Fruit fly (Drosophila melanogaster) whole organism, wandering third instar larva: ENCODE data around the gene Ssdp.

ENCODE experiments used
- Abd-B ChIP-seq: fragments of >200 bp; optimal IDR thresholded peaks from 2 replicates; lab custom pipeline; 2017; ENCODE audit warnings: missing biosample characterization, missing genetic modification characterization
- GATAd ChIP-seq: sonication (Bioruptor generic); optimal IDR thresholded peaks from 2 replicates; lab custom pipeline; 2016; ENCODE audit warnings: missing biosample characterization, missing genetic modification characterization
- HLH106 ChIP-seq: fragments of 200-800 bp; optimal IDR thresholded peaks from 3 replicates; lab custom pipeline; 2019; ENCODE audit warnings: missing biosample characterization, mild to moderate bottlenecking, missing genetic modification characterization, moderate library complexity
- Myc ChIP-seq: fragments of >200 bp; optimal IDR thresholded peaks from 2 replicates; lab custom pipeline; 2017
- br ChIP-seq: fragments of 200-800 bp; sonication (Bioruptor generic); optimal IDR thresholded peaks from 2 replicates; lab custom pipeline; 2016; ENCODE audit warnings: missing biosample characterization, missing genetic modification characterization
- brk ChIP-seq: fragments of 200-800 bp; sonication (Bioruptor generic); optimal IDR thresholded peaks from 2 replicates; lab custom pipeline; 2016; ENCODE audit warnings: missing biosample characterization, mild to moderate bottlenecking, missing genetic modification characterization
- dmrt93B ChIP-seq: fragments of 200-800 bp; sonication (Bioruptor generic); optimal IDR thresholded peaks from 2 replicates; lab custom pipeline; 2018; ENCODE audit warnings: missing biosample characterization, mild to moderate bottlenecking, missing genetic modification characterization
- dsf ChIP-seq: sonication (Bioruptor generic); optimal IDR thresholded peaks from 2 replicates; lab custom pipeline; 2016; ENCODE audit warnings: missing biosample characterization, missing genetic modification characterization, borderline replicate concordance
- ey ChIP-seq: fragments of 200-800 bp; sonication (Bioruptor generic); optimal IDR thresholded peaks from 2 replicates; lab custom pipeline; 2016; ENCODE audit warnings: missing biosample characterization, missing genetic modification characterization
- fru ChIP-seq: fragments of 200-800 bp; sonication (Bioruptor generic); optimal IDR thresholded peaks from 3 replicates; lab custom pipeline; 2016; ENCODE audit warnings: missing biosample characterization, mild to moderate bottlenecking, missing genetic modification characterization
- usp ChIP-seq: fragments of >200 bp; optimal IDR thresholded peaks from 2 replicates; lab custom pipeline; 2017; ENCODE audit warnings: missing biosample characterization, missing genetic modification characterization

DNA sequence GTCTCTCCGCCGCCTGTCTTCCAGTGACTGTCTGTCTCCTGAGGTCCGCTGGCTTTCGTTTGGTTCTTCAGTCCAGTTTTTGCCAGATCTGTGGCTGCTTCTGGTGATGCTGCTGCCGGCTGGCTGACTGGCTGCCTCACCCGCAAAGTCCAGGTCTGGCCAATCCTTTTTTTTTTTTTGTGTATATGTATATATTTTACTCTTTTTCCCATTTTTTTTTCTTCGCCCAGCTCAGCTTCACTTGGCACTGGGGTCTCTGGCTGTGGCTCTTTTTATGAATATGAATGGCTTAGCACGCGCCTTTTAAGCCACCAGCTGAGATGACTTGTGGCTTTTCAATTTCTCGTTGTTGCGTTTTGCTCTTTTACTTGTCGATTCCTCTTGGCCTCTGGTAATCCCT, 52.8 kb downstream of the Ssdp start:
- TF ChIP-seq br (no peak), Abd-B (GFP tag; lab: Kevin White, UChicago) (no peak), usp (no peak), brk (no peak), fru (GFP tag; lab: Kevin White, UChicago) (peak; percentile 6), ey (GFP tag; lab: Kevin White, UChicago) (no peak), GATAd (GFP tag; lab: Kevin White, UChicago) (no peak), Myc (lab: Kevin White, UChicago) (no peak), HLH106 (tag; lab: Kevin White, UChicago) (no peak), dsf (GFP tag; lab: Kevin White, UChicago) (no peak), dmrt93B (GFP tag; lab: Kevin White, UChicago) (no peak)
